Worm (Caenorhabditis elegans) whole organism, L4/young adult: ENCODE measurements around the gene srd-48.
"Not testable (repeated sequence)": the region's sequence is repeated elsewhere in the genome, so short reads cannot be mapped to it uniquely, and the experiment has no call there.

ENCODE experiments used
- W03F9.2 ChIP-seq: fragments of 150-350 bp; optimal IDR thresholded peaks from 2 replicates; lab custom pipeline; 2014; ENCODE audit warnings: missing biosample characterization, missing genetic modification characterization
- dao-5 ChIP-seq: sonication (generic microtip); optimal IDR thresholded peaks from 2 replicates; lab custom pipeline; 2016; ENCODE audit warnings: missing genotype, missing genetic modification characterization, moderate library complexity, missing compliant biosample characterization
- him-1 ChIP-seq: sonication (generic microtip); optimal IDR thresholded peaks from 2 replicates; lab custom pipeline; 2016; ENCODE audit warnings: missing genotype, missing genetic modification reagents, missing genetic modification characterization, missing compliant biosample characterization

Gene srd-48

ce11 chrX:12335808-12336207, at the start of gene srd-48:
Gene srd-48 (plus strand): TSS chrX:12336108.
- no peak for TF ChIP-seq him-1 (tag; lab: Kevin White, UChicago)
- TF ChIP-seq W03F9.2 (tag; lab: Kevin White, UChicago) = no peak
- TF ChIP-seq dao-5 (tag; lab: Kevin White, UChicago) = no peak

- TF ChIP-seq dao-5 (tag; lab: Kevin White, UChicago) (no peak), him-1 (tag; lab: Kevin White, UChicago) (no peak), W03F9.2 (tag; lab: Kevin White, UChicago) (no peak)
Measured at ce11 chrX:12288254-12288653, 47.7 kb upstream of the srd-48 start, which contains the start of gene C04B4.5. Gene C04B4.5 (minus strand): TSS chrX:12288354.

- no peak for TF ChIP-seq W03F9.2 (tag; lab: Kevin White, UChicago)
- TF ChIP-seq him-1 (tag; lab: Kevin White, UChicago) = no peak
- TF ChIP-seq dao-5 (tag; lab: Kevin White, UChicago) = no peak
Measured at ce11 chrX:12290539-12290938, 45.4 kb upstream of the srd-48 start, which contains the start of gene C04B4.4. Gene C04B4.4 (plus strand): TSS chrX:12290839.

ce11 chrX:12294263-12294662, 41.6 kb upstream of the srd-48 start, which contains the start of gene W06D11.1:
Gene W06D11.1 (plus strand): TSS chrX:12294563.
- TF ChIP-seq W03F9.2 (tag; lab: Kevin White, UChicago) (no peak), dao-5 (tag; lab: Kevin White, UChicago) (no peak), him-1 (tag; lab: Kevin White, UChicago) (no peak)

ce11 chrX:12296392-12296791, 39.5 kb upstream of the srd-48 start, which contains the start of gene W06D11.2:
Gene W06D11.2 (minus strand): TSS chrX:12296730.
- TF ChIP-seq him-1 (tag; lab: Kevin White, UChicago) = no peak
- no peak for TF ChIP-seq dao-5 (tag; lab: Kevin White, UChicago)
- TF ChIP-seq W03F9.2 (tag; lab: Kevin White, UChicago) = no peak

- TF ChIP-seq him-1 (tag; lab: Kevin White, UChicago) (no peak), W03F9.2 (tag; lab: Kevin White, UChicago) (no peak), dao-5 (tag; lab: Kevin White, UChicago) (no peak)
Measured at ce11 chrX:12298324-12298723, 37.6 kb upstream of the srd-48 start, which contains the start of gene W06D11.3. Gene W06D11.3 (plus strand): TSS chrX:12298683.

ce11 chrX:12299834-12300233, 36.1 kb upstream of the srd-48 start, which contains the start of gene W06D11.5:
Gene W06D11.5 (plus strand): TSS chrX:12300134.
- no peak for TF ChIP-seq W03F9.2 (tag; lab: Kevin White, UChicago)
- TF ChIP-seq dao-5 (tag; lab: Kevin White, UChicago) = no peak
- TF ChIP-seq him-1 (tag; lab: Kevin White, UChicago) = no peak

ce11 chrX:12302755-12303154, 33.2 kb upstream of the srd-48 start, which contains the start of gene dot-1.3:
Gene dot-1.3 (minus strand): TSS chrX:12302855.
- not testable (repeated sequence) for TF ChIP-seq him-1, dao-5, W03F9.2 (tag; lab: Kevin White, UChicago)

ce11 chrX:12304231-12304630, 31.7 kb upstream of the srd-48 start:
- TF ChIP-seq him-1 (tag; lab: Kevin White, UChicago) = no peak
- TF ChIP-seq dao-5 (tag; lab: Kevin White, UChicago) = no peak
- TF ChIP-seq W03F9.2 (tag; lab: Kevin White, UChicago) = no peak

- TF ChIP-seq dao-5 (tag; lab: Kevin White, UChicago) = no peak
- no peak for TF ChIP-seq W03F9.2 (tag; lab: Kevin White, UChicago)
- TF ChIP-seq him-1 (tag; lab: Kevin White, UChicago) = no peak
Measured at ce11 chrX:12306565-12306964, 29.3 kb upstream of the srd-48 start, which contains the start of gene phf-32. Gene phf-32 (plus strand): TSS chrX:12306865.

ce11 chrX:12308045-12308499, 27.8 kb upstream of the srd-48 start, which contains the start of gene F17A2.16:
Gene F17A2.16 (plus strand): TSS chrX:12308449.
- TF ChIP-seq W03F9.2, him-1, dao-5 (tag; lab: Kevin White, UChicago): not testable (repeated sequence)

- TF ChIP-seq dao-5 (tag; lab: Kevin White, UChicago) (no peak), him-1 (tag; lab: Kevin White, UChicago) (no peak), W03F9.2 (tag; lab: Kevin White, UChicago) (no peak)
Measured at ce11 chrX:12313779-12314178, 22.1 kb upstream of the srd-48 start.

ce11 chrX:12314395-12314794, 21.5 kb upstream of the srd-48 start:
- TF ChIP-seq W03F9.2 (tag; lab: Kevin White, UChicago) (no peak), dao-5 (tag; lab: Kevin White, UChicago) (no peak), him-1 (tag; lab: Kevin White, UChicago) (no peak)

ce11 chrX:12315268-12315667, 20.6 kb upstream of the srd-48 start, which contains the start of gene xtr-2:
Gene xtr-2 (plus strand): TSS chrX:12315568.
- TF ChIP-seq W03F9.2 (tag; lab: Kevin White, UChicago) (no peak), him-1 (tag; lab: Kevin White, UChicago) (no peak), dao-5 (tag; lab: Kevin White, UChicago) (no peak)
